Worm (Caenorhabditis elegans) whole organism, young adult: ENCODE results near the gene gcy-32.
A peak's percentile ranks its signal among the peaks of the same experiment; 100 is the strongest.

Experiments
- B0019.2 ChIP-seq: fragments of 200-800 bp; sonication (Bioruptor generic); conservative IDR thresholded peaks from 2 replicates; pipeline ENCODE4 v1.3.6; 2022; ENCODE audit warnings: missing genetic modification reagents, missing genetic modification characterization, missing compliant biosample characterization
- C06A6.2 ChIP-seq: fragments of 200-800 bp; sonication (Bioruptor generic); conservative IDR thresholded peaks from 2 replicates; pipeline ENCODE4 v1.3.6; 2022; ENCODE audit warnings: missing genetic modification characterization, missing compliant biosample characterization
- C17E4.6 ChIP-seq: fragments of 200-800 bp; sonication (Bioruptor generic); IDR thresholded peaks from 2 replicates; pipeline ENCODE4 v1.3.6; 2022; ENCODE audit warnings: missing genetic modification reagents, missing genetic modification characterization, missing compliant biosample characterization
- D2030.7 ChIP-seq: fragments of 200-800 bp; sonication (Bioruptor generic); IDR thresholded peaks from 2 replicates; pipeline ENCODE4 v1.3.6; 2022; ENCODE audit warnings: missing genetic modification reagents, missing genetic modification characterization, missing compliant biosample characterization
- F37B4.10 ChIP-seq: fragments of 200-800 bp; sonication (Bioruptor generic); IDR thresholded peaks from 2 replicates; pipeline ENCODE4 v1.3.6; 2022; ENCODE audit warnings: missing genetic modification characterization, missing compliant biosample characterization
- F49E8.2 ChIP-seq: sonication (generic microtip); optimal IDR thresholded peaks from 3 replicates; lab custom pipeline; 2017; ENCODE audit warnings: missing genetic modification characterization, mild to moderate bottlenecking, missing compliant biosample characterization, antibody characterized with exemption, moderate library complexity; ENCODE audit not compliant: insufficient read depth
- K12H6.12 ChIP-seq: fragments of 200-800 bp; sonication (Bioruptor generic); optimal IDR thresholded peaks from 2 replicates; lab custom pipeline; 2018; ENCODE audit warnings: mild to moderate bottlenecking, missing genetic modification characterization, missing compliant biosample characterization
- T07F8.4 ChIP-seq: sonication (generic microtip); optimal IDR thresholded peaks from 2 replicates; lab custom pipeline; 2016; ENCODE audit warnings: mild to moderate bottlenecking, missing genetic modification characterization, moderate library complexity, missing compliant biosample characterization
- Y79H2A.3 ChIP-seq: fragments of 200-800 bp; sonication (Bioruptor generic); conservative IDR thresholded peaks from 2 replicates; pipeline ENCODE4 v1.3.6; 2022; ENCODE audit warnings: missing genetic modification reagents, missing genetic modification characterization, missing compliant biosample characterization
- ccch-3 ChIP-seq: fragments of 200-800 bp; sonication (Bioruptor generic); optimal IDR thresholded peaks from 2 replicates; lab custom pipeline; 2018; ENCODE audit warnings: mild to moderate bottlenecking, missing genetic modification characterization, missing compliant biosample characterization
- cebp-2 ChIP-seq: fragments of 200-800 bp; sonication (Bioruptor generic); IDR thresholded peaks from 2 replicates; pipeline ENCODE4 v1.3.6; 2022; ENCODE audit warnings: missing genetic modification characterization, missing compliant biosample characterization
- ceh-100 ChIP-seq: fragments of 200-800 bp; sonication (Bioruptor generic); IDR thresholded peaks from 2 replicates; pipeline ENCODE4 v1.3.6; 2022; ENCODE audit warnings: missing genetic modification reagents, missing genetic modification characterization, missing compliant biosample characterization
- ceh-27 ChIP-seq: fragments of 200-800 bp; sonication (Bioruptor generic); optimal IDR thresholded peaks from 2 replicates; lab custom pipeline; 2018; ENCODE audit warnings: mild to moderate bottlenecking, missing genetic modification characterization, moderate library complexity, missing compliant biosample characterization
- ceh-40 ChIP-seq: fragments of 200-800 bp; sonication (Bioruptor generic); IDR thresholded peaks from 2 replicates; pipeline ENCODE4 v1.3.6; 2022; ENCODE audit warnings: missing genetic modification characterization, missing compliant biosample characterization
- ceh-91 ChIP-seq: fragments of 200-800 bp; sonication (Bioruptor generic); IDR thresholded peaks from 2 replicates; pipeline ENCODE4 v1.3.6; 2022; ENCODE audit warnings: missing genetic modification reagents, missing genetic modification characterization, missing compliant biosample characterization
- chd-7 ChIP-seq: sonication (generic microtip); optimal IDR thresholded peaks from 2 replicates; lab custom pipeline; 2016; ENCODE audit warnings: mild to moderate bottlenecking, missing genetic modification characterization, moderate library complexity, missing compliant biosample characterization
- die-1 ChIP-seq: sonication (generic microtip); optimal IDR thresholded peaks from 2 replicates; lab custom pipeline; 2016; ENCODE audit warnings: missing genotype, mild to moderate bottlenecking, missing genetic modification characterization, missing compliant biosample characterization
- dox-1 ChIP-seq: fragments of 200-800 bp; sonication (Bioruptor generic); IDR thresholded peaks from 2 replicates; pipeline ENCODE4 v1.3.6; 2022; ENCODE audit warnings: missing genetic modification reagents, missing genetic modification characterization, missing compliant biosample characterization
- dpff-1 ChIP-seq: sonication (generic microtip); optimal IDR thresholded peaks from 2 replicates; lab custom pipeline; 2017; ENCODE audit warnings: mild to moderate bottlenecking, missing genetic modification characterization, missing compliant biosample characterization
- egrh-3 ChIP-seq: fragments of 200-800 bp; sonication (Bioruptor generic); IDR thresholded peaks from 2 replicates; pipeline ENCODE4 v1.3.6; 2022; ENCODE audit warnings: missing genetic modification reagents, missing genetic modification characterization, missing compliant biosample characterization
- fkh-3 ChIP-seq: sonication (generic microtip); optimal IDR thresholded peaks from 2 replicates; lab custom pipeline; 2016; ENCODE audit warnings: mild to moderate bottlenecking, missing genetic modification characterization, missing compliant biosample characterization
- gei-17 ChIP-seq: fragments of 200-800 bp; sonication (Bioruptor generic); optimal IDR thresholded peaks from 2 replicates; lab custom pipeline; 2018; ENCODE audit warnings: mild to moderate bottlenecking, missing genetic modification characterization, missing compliant biosample characterization
- hmg-1.2 ChIP-seq: fragments of 200-800 bp; sonication (Bioruptor generic); IDR thresholded peaks from 2 replicates; pipeline ENCODE4 v1.3.6; 2022; ENCODE audit warnings: missing genetic modification reagents, missing genetic modification characterization, missing compliant biosample characterization
- hsf-1 ChIP-seq: fragments of 200-800 bp; sonication (Bioruptor generic); IDR thresholded peaks from 2 replicates; pipeline ENCODE4 v1.3.6; 2022; ENCODE audit warnings: missing genetic modification reagents, missing genetic modification characterization, missing compliant biosample characterization
- lin-26 ChIP-seq: fragments of 200-800 bp; sonication (Bioruptor generic); IDR thresholded peaks from 2 replicates; pipeline ENCODE4 v1.3.6; 2022; ENCODE audit warnings: missing genetic modification reagents, missing genetic modification characterization, missing compliant biosample characterization
- madf-10 ChIP-seq: sonication (generic microtip); optimal IDR thresholded peaks from 2 replicates; lab custom pipeline; 2016; ENCODE audit warnings: mild to moderate bottlenecking, missing genetic modification characterization, missing compliant biosample characterization
- madf-6 ChIP-seq: fragments of 200-800 bp; sonication (Bioruptor generic); IDR thresholded peaks from 2 replicates; pipeline ENCODE4 v1.3.6; 2022; ENCODE audit warnings: missing genetic modification reagents, missing genetic modification characterization, missing compliant biosample characterization
- mel-28 ChIP-seq: sonication (generic microtip); optimal IDR thresholded peaks from 2 replicates; lab custom pipeline; 2016; ENCODE audit warnings: borderline replicate concordance, mild to moderate bottlenecking, missing genetic modification characterization, missing compliant biosample characterization
- nfya-1 ChIP-seq: sonication (generic microtip); optimal IDR thresholded peaks from 2 replicates; lab custom pipeline; 2017; ENCODE audit warnings: antibody characterized with exemption, missing compliant biosample characterization, missing genetic modification characterization, borderline replicate concordance; ENCODE audit not compliant: insufficient read depth
- nhr-80 ChIP-seq: sonication (generic microtip); optimal IDR thresholded peaks from 2 replicates; lab custom pipeline; 2016; ENCODE audit warnings: missing genetic modification characterization, missing compliant biosample characterization
- pbrm-1 ChIP-seq: fragments of 200-800 bp; sonication (Bioruptor generic); IDR thresholded peaks from 2 replicates; pipeline ENCODE4 v1.3.6; 2022; ENCODE audit warnings: missing genetic modification reagents, missing genetic modification characterization, missing compliant biosample characterization
- pha-4 ChIP-seq: fragments of 150-350 bp; sonication (generic microtip); optimal IDR thresholded peaks from 2 replicates; lab custom pipeline; 2014; ENCODE audit warnings: missing biosample characterization, missing genetic modification reagents, missing genetic modification characterization
- rec-8 ChIP-seq, 2 experiments: sonication (generic microtip); optimal IDR thresholded peaks; 2 replicates each; lab custom pipeline; 2016; ENCODE audit warnings: mild to moderate bottlenecking in 2 of 2, missing genetic modification characterization in 2 of 2, missing genetic modification reagents in 2 of 2, missing genotype in 2 of 2, missing biosample characterization in 1 of 2, missing compliant biosample characterization in 1 of 2, moderate library complexity in 1 of 2
- sea-2 ChIP-seq: fragments of 200-800 bp; sonication (Bioruptor generic); IDR thresholded peaks from 2 replicates; pipeline ENCODE4 v1.3.6; 2022; ENCODE audit warnings: missing genetic modification characterization, missing compliant biosample characterization
- snpc-1.1 ChIP-seq: sonication (generic microtip); optimal IDR thresholded peaks from 2 replicates; lab custom pipeline; 2017; ENCODE audit warnings: missing genetic modification characterization, mild to moderate bottlenecking, missing compliant biosample characterization, antibody characterized with exemption, moderate library complexity, missing genotype, missing genetic modification reagents; ENCODE audit not compliant: insufficient read depth
- snpc-1.3 ChIP-seq: sonication (generic microtip); optimal IDR thresholded peaks from 2 replicates; lab custom pipeline; 2017; ENCODE audit warnings: missing genetic modification characterization, mild to moderate bottlenecking, missing compliant biosample characterization, antibody characterized with exemption, moderate library complexity, missing genotype, missing genetic modification reagents; ENCODE audit not compliant: insufficient read depth
- snpc-3.4 ChIP-seq: sonication (generic microtip); optimal IDR thresholded peaks from 2 replicates; lab custom pipeline; 2017; ENCODE audit warnings: missing genetic modification characterization, mild to moderate bottlenecking, missing compliant biosample characterization, antibody characterized with exemption, moderate library complexity, missing genotype, missing genetic modification reagents
- unc-130 ChIP-seq: sonication (generic microtip); optimal IDR thresholded peaks from 2 replicates; lab custom pipeline; 2016; ENCODE audit warnings: missing genetic modification reagents, missing genetic modification characterization, missing compliant biosample characterization
- xnd-1 ChIP-seq: sonication (generic microtip); optimal IDR thresholded peaks from 2 replicates; lab custom pipeline; 2016; ENCODE audit warnings: missing genotype, missing genetic modification reagents, missing genetic modification characterization, missing compliant biosample characterization
- zfh-2 ChIP-seq: fragments of 200-800 bp; sonication (Bioruptor generic); conservative IDR thresholded peaks from 2 replicates; pipeline ENCODE4 v1.3.6; 2022; ENCODE audit warnings: missing genetic modification reagents, missing genetic modification characterization, missing compliant biosample characterization
- ztf-25 ChIP-seq: fragments of 200-800 bp; sonication (Bioruptor generic); IDR thresholded peaks from 2 replicates; pipeline ENCODE4 v1.3.6; 2022; ENCODE audit warnings: missing genetic modification reagents, missing genetic modification characterization, missing compliant biosample characterization
- ztf-28 ChIP-seq: fragments of 200-800 bp; sonication (Bioruptor generic); IDR thresholded peaks from 2 replicates; pipeline ENCODE4 v1.3.6; 2022; ENCODE audit warnings: missing genetic modification reagents, missing genetic modification characterization, missing compliant biosample characterization

Gene gcy-32

ce11 chrV:13915390-13915789, at the start of gene gcy-32:
TSS of gene gcy-32 (minus strand) at chrV:13915490.
- TF ChIP-seq die-1 (tag; lab: Kevin White, UChicago) (no peak), F49E8.2 (tag; lab: Kevin White, UChicago) (no peak), hsf-1 (GFP tag; lab: Robert Waterston, UW) (no peak), ceh-40 (GFP tag; lab: Robert Waterston, UW) (no peak), fkh-3 (tag; lab: Kevin White, UChicago) (no peak), T07F8.4 (no peak), zfh-2 (GFP tag; lab: Robert Waterston, UW) (no peak), madf-10 (tag; lab: Kevin White, UChicago) (no peak), snpc-1.1 (tag; lab: Kevin White, UChicago) (no peak), hmg-1.2 (GFP tag; lab: Robert Waterston, UW) (no peak), snpc-1.3 (tag; lab: Kevin White, UChicago) (no peak), cebp-2 (GFP tag; lab: Robert Waterston, UW) (no peak), chd-7 (tag; lab: Kevin White, UChicago) (no peak), mel-28 (no peak), nhr-80 (tag; lab: Kevin White, UChicago) (no peak), K12H6.12 (tag; lab: Kevin White, UChicago) (no peak), snpc-3.4 (tag; lab: Kevin White, UChicago) (no peak), ceh-27 (GFP tag; lab: Kevin White, UChicago) (no peak)
- TF ChIP-seq, all 124 proteins: peak for 0

DNA sequence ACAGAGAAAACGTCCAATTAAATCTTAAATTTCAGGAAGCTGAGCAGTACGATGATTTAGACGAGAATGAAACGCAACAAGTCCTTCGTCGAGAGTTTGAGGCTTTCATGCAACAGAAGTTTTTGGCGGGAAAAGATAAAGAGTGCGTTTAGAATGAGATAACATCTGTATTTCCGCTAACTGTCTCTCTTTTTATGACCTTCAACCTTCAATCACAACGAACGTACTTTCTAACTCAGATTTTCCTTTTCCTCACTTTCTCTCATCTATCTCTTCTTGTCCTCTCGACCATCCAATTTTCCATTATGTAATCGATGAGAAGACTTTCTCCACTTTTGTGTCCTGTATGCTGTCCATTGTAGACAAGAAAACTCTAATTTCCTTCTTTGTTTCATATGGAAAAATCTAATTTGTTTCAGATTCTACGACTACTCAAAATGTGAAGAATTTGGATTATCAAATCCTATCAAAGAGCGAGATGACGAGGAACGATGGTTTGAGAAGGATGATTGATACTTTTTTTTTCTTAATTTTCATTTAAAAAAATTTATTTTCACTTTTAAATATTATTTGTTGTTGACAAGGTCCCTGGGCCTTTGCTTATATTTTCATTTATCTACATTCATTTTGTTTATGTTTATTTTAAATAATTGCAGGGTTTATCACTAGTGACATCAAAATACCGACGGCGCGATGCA, 48.1 kb upstream of the gcy-32 start, which contains the start of gene sao-1:
TSS of gene sao-1 (plus strand) at position 648 of the 698 bp plus-strand sequence.
- TF ChIP-seq ceh-100 (GFP tag; lab: Robert Waterston, UW): no peak
- no peak for TF ChIP-seq fkh-3 (tag; lab: Kevin White, UChicago)
- TF ChIP-seq C06A6.2 (GFP tag; lab: Robert Waterston, UW): no peak
- TF ChIP-seq F37B4.10: no peak
- no peak for TF ChIP-seq snpc-1.3 (tag; lab: Kevin White, UChicago)
- TF ChIP-seq Y79H2A.3 (GFP tag; lab: Robert Waterston, UW): 0 out of 2 replicates have a peak, but pooled peaks have one; percentile 22

- TF ChIP-seq xnd-1 (peak; percentile 65), rec-8 (tag; optimal IDR thresholded peaks at IDR 0.05; lab: Kevin White, UChicago) (no peak), C17E4.6 (GFP tag; lab: Robert Waterston, UW) (no peak), ceh-91 (GFP tag; lab: Robert Waterston, UW) (peak; percentile 67), dpff-1 (tag; lab: Kevin White, UChicago) (no peak), ztf-25 (GFP tag; lab: Robert Waterston, UW) (no peak), madf-6 (GFP tag; lab: Robert Waterston, UW) (peak; percentile 93), sea-2 (GFP tag; lab: Robert Waterston, UW) (no peak), pbrm-1 (GFP tag; lab: Robert Waterston, UW) (peak; percentile 78), snpc-1.3 (tag; lab: Kevin White, UChicago) (peak; percentile 85), ccch-3 (GFP tag; lab: Kevin White, UChicago) (no peak), K12H6.12 (tag; lab: Kevin White, UChicago) (no peak), lin-26 (no peak), D2030.7 (GFP tag; lab: Robert Waterston, UW) (peak; percentile 71), unc-130 (GFP tag; lab: Kevin White, UChicago) (peak; percentile 41), B0019.2 (GFP tag; lab: Robert Waterston, UW) (no peak), gei-17 (GFP tag; lab: Kevin White, UChicago) (no peak), T07F8.4 (no peak), egrh-3 (GFP tag; lab: Robert Waterston, UW) (no peak), cebp-2 (GFP tag; lab: Robert Waterston, UW) (no peak), pha-4 (tag; lab: Kevin White, UChicago) (no peak), ztf-28 (GFP tag; lab: Robert Waterston, UW) (0 out of 2 replicates have a peak, but pooled peaks have one; percentile 34), nfya-1 (no peak), C06A6.2 (GFP tag; lab: Robert Waterston, UW) (peak; percentile 49; the same call in 1 of the 2 replicates), dox-1 (GFP tag; lab: Robert Waterston, UW) (peak; percentile 77)
Measured at ce11 chrV:13961927-13962419, 46.7 kb upstream of the gcy-32 start, which contains the start of the genes algn-13 and R10D12.13. TSS of gene algn-13 (minus strand) at chrV:13961977. TSS of gene R10D12.13 (plus strand) at chrV:13962417.
